Fruit fly (Drosophila melanogaster) whole organism, adult: ENCODE data around the gene CG18662.

Experiments
- CG11617 ChIP-seq: fragments of 200-800 bp; sonication (Bioruptor generic); optimal IDR thresholded peaks from 2 replicates; lab custom pipeline; 2017; ENCODE audit warnings: mild to moderate bottlenecking, missing biosample characterization, missing genetic modification reagents, missing genetic modification characterization
- CG12768 ChIP-seq: fragments of 200-800 bp; sonication (Bioruptor generic); optimal IDR thresholded peaks from 2 replicates; lab custom pipeline; 2017; ENCODE audit warnings: missing biosample characterization, missing genetic modification characterization, mild to moderate bottlenecking, moderate library complexity, missing genetic modification reagents
- CG14711 ChIP-seq: fragments of 200-800 bp; sonication (Bioruptor generic); optimal IDR thresholded peaks from 2 replicates; lab custom pipeline; 2018; ENCODE audit warnings: missing biosample characterization, mild to moderate bottlenecking, missing genetic modification characterization, moderate library complexity
- CG1620 ChIP-seq: fragments of 200-800 bp; sonication (Bioruptor generic); optimal IDR thresholded peaks from 2 replicates; lab custom pipeline; 2016; ENCODE audit warnings: missing biosample characterization, missing genetic modification characterization
- CG33017 ChIP-seq: fragments of 200-800 bp; sonication (Bioruptor generic); optimal IDR thresholded peaks from 2 replicates; lab custom pipeline; 2018; ENCODE audit warnings: missing biosample characterization, mild to moderate bottlenecking, missing genetic modification characterization, moderate library complexity
- CG5204 ChIP-seq: fragments of 200-800 bp; sonication (Bioruptor generic); optimal IDR thresholded peaks from 2 replicates; lab custom pipeline; 2016; ENCODE audit warnings: missing biosample characterization, missing genetic modification characterization
- CG7045 ChIP-seq: fragments of 200-800 bp; sonication (Bioruptor generic); optimal IDR thresholded peaks from 2 replicates; lab custom pipeline; 2017; ENCODE audit warnings: missing biosample characterization, mild to moderate bottlenecking, missing genetic modification characterization
- CG7101 ChIP-seq: fragments of 200-800 bp; sonication (Bioruptor generic); optimal IDR thresholded peaks from 2 replicates; lab custom pipeline; 2018; ENCODE audit warnings: missing biosample characterization, mild to moderate bottlenecking, missing genetic modification characterization, moderate library complexity
- Clk ChIP-seq: fragments of 200-800 bp; sonication (Bioruptor generic); optimal IDR thresholded peaks from 2 replicates; lab custom pipeline; 2017; ENCODE audit warnings: missing biosample characterization, missing genetic modification characterization
- Crg-1 ChIP-seq: fragments of 200-800 bp; sonication (Bioruptor generic); optimal IDR thresholded peaks from 2 replicates; lab custom pipeline; 2016; ENCODE audit warnings: missing biosample characterization, missing genetic modification characterization
- Hr96 ChIP-seq: fragments of 200-800 bp; sonication (Bioruptor generic); optimal IDR thresholded peaks from 2 replicates; lab custom pipeline; 2016; ENCODE audit warnings: missing biosample characterization, missing genetic modification characterization
- Mnt ChIP-seq: fragments of 200-800 bp; sonication (Bioruptor generic); optimal IDR thresholded peaks from 2 replicates; lab custom pipeline; 2016; ENCODE audit warnings: missing biosample characterization, mild to moderate bottlenecking, missing genetic modification characterization
- bab1 ChIP-seq: fragments of 200-800 bp; sonication (Bioruptor generic); optimal IDR thresholded peaks from 3 replicates; lab custom pipeline; 2019; ENCODE audit warnings: missing biosample characterization, mild to moderate bottlenecking, missing genetic modification characterization, moderate library complexity
- cic ChIP-seq: fragments of 200-800 bp; sonication (Bioruptor generic); optimal IDR thresholded peaks from 2 replicates; lab custom pipeline; 2017; ENCODE audit warnings: missing biosample characterization, mild to moderate bottlenecking, missing genetic modification characterization, moderate library complexity
- cnc ChIP-seq, 2 experiments: fragments of >200 bp; optimal IDR thresholded peaks; 2 replicates each; lab custom pipeline; 2017
- kay ChIP-seq: fragments of 200-800 bp; sonication (Bioruptor generic); peaks from one replicate; lab custom pipeline; 2016; ENCODE audit warnings: missing biosample characterization, missing genetic modification characterization, borderline replicate concordance
- ovo ChIP-seq: fragments of 200-800 bp; sonication (Bioruptor generic); optimal IDR thresholded peaks from 2 replicates; lab custom pipeline; 2016; ENCODE audit warnings: missing biosample characterization, missing genetic modification characterization
- pad ChIP-seq: fragments of 200-800 bp; sonication (Bioruptor generic); optimal IDR thresholded peaks from 3 replicates; lab custom pipeline; 2017; ENCODE audit warnings: missing biosample characterization, missing genetic modification characterization, mild to moderate bottlenecking, moderate library complexity, missing genetic modification reagents
- tj ChIP-seq: fragments of 200-800 bp; sonication (Bioruptor generic); optimal IDR thresholded peaks from 3 replicates; lab custom pipeline; 2017; ENCODE audit warnings: missing biosample characterization, mild to moderate bottlenecking, missing genetic modification characterization, moderate library complexity
- toe ChIP-seq: fragments of 200-800 bp; sonication (Bioruptor generic); optimal IDR thresholded peaks from 2 replicates; lab custom pipeline; 2016; ENCODE audit warnings: missing biosample characterization, missing genetic modification characterization

The CG18662 gene

DNA sequence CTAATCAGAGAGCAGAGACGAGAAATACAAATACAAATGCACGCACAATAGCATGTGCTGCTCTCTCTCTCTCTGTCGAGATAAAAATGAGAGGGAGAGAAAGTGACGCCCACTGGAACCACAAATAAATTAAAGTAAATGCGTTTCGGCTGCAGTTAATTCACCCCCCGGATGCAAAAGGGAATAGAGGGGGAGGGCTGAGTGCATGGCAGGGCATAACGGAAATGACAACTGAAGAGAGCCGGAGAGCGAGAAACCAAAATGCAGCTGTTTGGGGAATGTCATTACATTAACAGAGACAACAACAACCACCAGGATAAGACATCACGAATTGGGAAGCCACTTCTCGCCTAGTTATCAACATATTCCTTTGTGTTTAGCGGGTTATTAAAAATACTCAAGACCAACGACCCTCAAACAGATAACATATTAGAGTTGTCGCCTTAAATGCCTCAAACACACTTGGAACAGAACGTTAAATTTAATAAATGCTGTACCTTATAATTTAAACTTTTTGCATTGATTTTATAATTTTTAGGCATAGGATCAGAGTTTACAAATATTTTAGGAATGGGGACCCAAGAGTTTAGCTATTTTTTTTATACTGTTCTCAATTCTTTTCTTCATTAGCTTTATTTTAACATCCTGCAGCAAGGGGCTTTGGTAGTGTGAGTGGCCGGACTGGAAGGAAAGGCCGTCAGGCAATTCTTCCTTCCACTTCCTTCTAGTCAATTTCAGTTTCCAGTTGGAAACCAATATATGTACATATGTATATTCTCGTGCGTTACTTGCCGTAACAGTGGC, 30.3 kb upstream of the CG18662 start:
- TF ChIP-seq CG7045 (GFP tag; lab: Kevin White, UChicago): no peak
- no peak for TF ChIP-seq Crg-1
- no peak for TF ChIP-seq kay (GFP tag; lab: Kevin White, UChicago)
- TF ChIP-seq cnc (optimal IDR thresholded peaks at IDR 0.05; lab: Kevin White, UChicago): no peak
- TF ChIP-seq CG1620 (GFP tag; lab: Kevin White, UChicago): no peak
- TF ChIP-seq Clk: no peak
- no peak for TF ChIP-seq toe (GFP tag; lab: Kevin White, UChicago)
- TF ChIP-seq tj (GFP tag; lab: Kevin White, UChicago): no peak
- TF ChIP-seq pad (GFP tag; lab: Kevin White, UChicago): peak; percentile 77
- TF ChIP-seq bab1 (GFP tag; lab: Kevin White, UChicago): no peak
- peak; percentile 60 for TF ChIP-seq Mnt
- TF ChIP-seq CG12768 (GFP tag; lab: Kevin White, UChicago): peak; percentile 22
- peak; percentile 77 for TF ChIP-seq cic (GFP tag; lab: Kevin White, UChicago)
- TF ChIP-seq CG33017 (tag; lab: Kevin White, UChicago): no peak
- no peak for TF ChIP-seq CG14711 (tag; lab: Kevin White, UChicago)
- no peak for TF ChIP-seq CG5204
- no peak for TF ChIP-seq Hr96 (GFP tag; lab: Kevin White, UChicago)
- peak; percentile 66 for TF ChIP-seq ovo (GFP tag; lab: Kevin White, UChicago)
- TF ChIP-seq CG11617 (GFP tag; lab: Kevin White, UChicago): peak; percentile 6
- TF ChIP-seq CG7101 (tag; lab: Kevin White, UChicago): no peak

dm6 chr2L:8951184-8951934, 29.1 kb upstream of the CG18662 start, which contains the start of gene C1GalTA:
C1GalTA (minus strand) TSS chr2L:8951216.
- TF ChIP-seq CG7045 (GFP tag; lab: Kevin White, UChicago) (peak; percentile 98), CG11617 (GFP tag; lab: Kevin White, UChicago) (peak; percentile 99), CG5204 (peak; percentile 72), toe (GFP tag; lab: Kevin White, UChicago) (peak; percentile 48), Clk (peak; percentile 88), Mnt (peak; percentile 66), CG33017 (tag; lab: Kevin White, UChicago) (peak; percentile 99), bab1 (GFP tag; lab: Kevin White, UChicago) (peak; percentile 99), cic (GFP tag; lab: Kevin White, UChicago) (peak; percentile 91), CG1620 (GFP tag; lab: Kevin White, UChicago) (peak; percentile 35), CG14711 (tag; lab: Kevin White, UChicago) (peak; percentile 97), kay (GFP tag; lab: Kevin White, UChicago) (peak; percentile 67), cnc (optimal IDR thresholded peaks at IDR 0.05; lab: Kevin White, UChicago) (no peak), tj (GFP tag; lab: Kevin White, UChicago) (peak; percentile 84), ovo (GFP tag; lab: Kevin White, UChicago) (peak; percentile 74), pad (GFP tag; lab: Kevin White, UChicago) (peak; percentile 89), CG7101 (tag; lab: Kevin White, UChicago) (peak; percentile 99), Crg-1 (peak; percentile 90), CG12768 (GFP tag; lab: Kevin White, UChicago) (peak; percentile 98), Hr96 (GFP tag; lab: Kevin White, UChicago) (peak; percentile 64)

DNA sequence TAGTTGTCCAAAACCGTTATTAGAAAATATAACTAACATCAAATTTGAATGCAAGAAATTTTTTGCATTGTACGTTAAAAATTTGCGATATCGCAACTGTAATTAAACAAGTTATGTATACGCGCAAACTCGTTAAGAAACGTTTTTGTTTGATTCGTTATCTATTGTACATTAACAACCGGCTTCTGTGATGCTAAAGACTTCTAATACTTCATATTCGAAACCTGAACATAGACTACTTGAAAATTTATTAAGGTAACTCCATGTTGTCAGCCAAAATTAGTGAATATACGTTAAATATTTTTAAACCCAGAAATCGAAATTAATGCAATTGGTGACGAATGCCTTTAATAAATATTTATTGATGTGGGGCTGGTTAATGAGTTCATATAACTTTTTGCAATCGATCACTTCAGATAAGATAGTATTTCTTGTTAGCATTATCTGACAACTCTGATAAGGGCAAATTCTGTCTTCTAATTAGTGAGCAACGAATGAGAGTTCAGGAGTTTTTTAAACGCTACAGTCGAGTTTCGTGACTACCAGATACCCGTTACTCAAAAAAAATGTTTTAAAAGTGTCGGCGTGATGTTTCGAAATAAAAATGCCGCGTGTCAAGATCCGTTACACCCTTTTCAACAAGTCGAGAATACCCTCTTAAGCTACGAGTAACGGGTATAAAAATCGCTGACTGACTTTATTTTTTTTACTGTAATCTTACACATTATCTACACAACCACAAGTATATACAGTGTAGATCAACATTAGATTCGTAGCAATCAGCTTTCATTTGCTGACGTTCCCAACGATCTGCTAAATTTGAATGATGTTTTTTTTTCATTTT, 28.0 kb upstream of the CG18662 start:
- TF ChIP-seq toe (GFP tag; lab: Kevin White, UChicago): no peak
- TF ChIP-seq tj (GFP tag; lab: Kevin White, UChicago): peak; percentile 73
- no peak for TF ChIP-seq CG1620 (GFP tag; lab: Kevin White, UChicago)
- peak; percentile 67 for TF ChIP-seq cic (GFP tag; lab: Kevin White, UChicago)
- TF ChIP-seq cnc (optimal IDR thresholded peaks at IDR 0.05; lab: Kevin White, UChicago): no peak
- TF ChIP-seq kay (GFP tag; lab: Kevin White, UChicago): peak; percentile 96
- TF ChIP-seq ovo (GFP tag; lab: Kevin White, UChicago): peak; percentile 37
- TF ChIP-seq CG7101 (tag; lab: Kevin White, UChicago): peak; percentile 56
- TF ChIP-seq CG33017 (tag; lab: Kevin White, UChicago): peak; percentile 72
- no peak for TF ChIP-seq Crg-1
- no peak for TF ChIP-seq CG7045 (GFP tag; lab: Kevin White, UChicago)
- TF ChIP-seq Mnt: no peak
- TF ChIP-seq CG11617 (GFP tag; lab: Kevin White, UChicago): peak; percentile 11
- no peak for TF ChIP-seq Hr96 (GFP tag; lab: Kevin White, UChicago)
- peak; percentile 44 for TF ChIP-seq CG5204
- TF ChIP-seq pad (GFP tag; lab: Kevin White, UChicago): peak; percentile 4
- TF ChIP-seq CG14711 (tag; lab: Kevin White, UChicago): no peak
- no peak for TF ChIP-seq Clk
- peak; percentile 53 for TF ChIP-seq CG12768 (GFP tag; lab: Kevin White, UChicago)
- no peak for TF ChIP-seq bab1 (GFP tag; lab: Kevin White, UChicago)
